Worm (Caenorhabditis elegans) whole organism, midembryonic: ENCODE data around the gene ntl-2.

Experiments
- T22C8.4 ChIP-seq: fragments of 200-800 bp; sonication (Bioruptor generic); IDR thresholded peaks from 2 replicates; pipeline ENCODE4 v1.3.6; 2022; ENCODE audit warnings: missing genetic modification characterization, missing compliant biosample characterization
- cog-1 ChIP-seq: sonication (generic microtip); optimal IDR thresholded peaks from 2 replicates; lab custom pipeline; 2016; ENCODE audit warnings: missing genetic modification characterization, missing compliant biosample characterization
- flt-1 ChIP-seq: fragments of 200-800 bp; sonication (Bioruptor generic); IDR thresholded peaks from 2 replicates; pipeline ENCODE4 v1.3.6; 2022; ENCODE audit warnings: missing genetic modification characterization, missing compliant biosample characterization
- klf-2 ChIP-seq: fragments of 200-800 bp; sonication (Bioruptor generic); conservative IDR thresholded peaks from 2 replicates; pipeline ENCODE4 v1.3.6; 2022; ENCODE audit warnings: missing genetic modification reagents, missing genetic modification characterization, missing compliant biosample characterization
- med-1 ChIP-seq: sonication (generic microtip); optimal IDR thresholded peaks from 2 replicates; lab custom pipeline; 2017; ENCODE audit warnings: missing genetic modification characterization, mild to moderate bottlenecking, missing compliant biosample characterization, antibody characterized with exemption, missing genetic modification reagents; ENCODE audit not compliant: insufficient read depth
- ref-1 ChIP-seq: fragments of 200-800 bp; sonication (Bioruptor generic); conservative IDR thresholded peaks from 2 replicates; pipeline ENCODE4 v1.3.6; 2022; ENCODE audit warnings: missing genetic modification reagents, missing genetic modification characterization, missing compliant biosample characterization
- tab-1 ChIP-seq: fragments of 200-800 bp; sonication (Bioruptor generic); IDR thresholded peaks from 2 replicates; pipeline ENCODE4 v1.3.6; 2022; ENCODE audit warnings: missing genetic modification characterization, missing compliant biosample characterization
- ztf-23 ChIP-seq: fragments of 200-800 bp; sonication (Bioruptor generic); IDR thresholded peaks from 2 replicates; pipeline ENCODE4 v1.3.6; 2022; ENCODE audit warnings: missing genetic modification reagents, missing genetic modification characterization, missing compliant biosample characterization
- ztf-29 ChIP-seq: fragments of 200-800 bp; sonication (Bioruptor generic); IDR thresholded peaks from 2 replicates; pipeline ENCODE4 v1.3.6; 2022; ENCODE audit warnings: missing genetic modification reagents, missing genetic modification characterization, missing compliant biosample characterization

Gene ntl-2

ce11 chrII:4391072-4391471 is 14.8 kb upstream of the ntl-2 start:
- no peak for TF ChIP-seq ref-1 (GFP tag; lab: Robert Waterston, UW)
- TF ChIP-seq flt-1 (GFP tag; lab: Robert Waterston, UW) = no peak
- TF ChIP-seq ztf-29 (GFP tag; lab: Robert Waterston, UW) = no peak
- TF ChIP-seq T22C8.4 (GFP tag; lab: Robert Waterston, UW) = no peak
- no peak for TF ChIP-seq cog-1 (tag; lab: Kevin White, UChicago)
- TF ChIP-seq tab-1 (GFP tag; lab: Robert Waterston, UW) = no peak
- no peak for TF ChIP-seq klf-2 (GFP tag; lab: Robert Waterston, UW)
- no peak for TF ChIP-seq ztf-23 (GFP tag; lab: Robert Waterston, UW)
- TF ChIP-seq med-1 (GFP tag; lab: Kevin White, UChicago) = no peak

ce11 chrII:4383306-4383705 is 7.0 kb upstream of the ntl-2 start, which contains the start of gene fkh-6:
fkh-6 (minus strand) TSS chrII:4383406.
- no peak for TF ChIP-seq klf-2 (GFP tag; lab: Robert Waterston, UW)

ce11 chrII:4378195-4378594 is 1.9 kb upstream of the ntl-2 start, which contains the start of gene B0286.1:
B0286.1 (plus strand) TSS chrII:4378495.
- no peak for TF ChIP-seq cog-1 (tag; lab: Kevin White, UChicago)
- TF ChIP-seq ztf-23 (GFP tag; lab: Robert Waterston, UW) = no peak
- no peak for TF ChIP-seq tab-1 (GFP tag; lab: Robert Waterston, UW)
- TF ChIP-seq ztf-29 (GFP tag; lab: Robert Waterston, UW) = no peak
- no peak for TF ChIP-seq T22C8.4 (GFP tag; lab: Robert Waterston, UW)
- no peak for TF ChIP-seq med-1 (GFP tag; lab: Kevin White, UChicago)
- TF ChIP-seq klf-2 (GFP tag; lab: Robert Waterston, UW) = no peak
- no peak for TF ChIP-seq ref-1 (GFP tag; lab: Robert Waterston, UW)
- TF ChIP-seq flt-1 (GFP tag; lab: Robert Waterston, UW) = no peak

ce11 chrII:4374885-4375284 is 1.4 kb downstream of the ntl-2 start:
- TF ChIP-seq tab-1 (GFP tag; lab: Robert Waterston, UW) (no peak), ztf-23 (GFP tag; lab: Robert Waterston, UW) (no peak), flt-1 (GFP tag; lab: Robert Waterston, UW) (no peak), cog-1 (tag; lab: Kevin White, UChicago) (no peak), ref-1 (GFP tag; lab: Robert Waterston, UW) (no peak), T22C8.4 (GFP tag; lab: Robert Waterston, UW) (no peak), ztf-29 (GFP tag; lab: Robert Waterston, UW) (no peak), klf-2 (GFP tag; lab: Robert Waterston, UW) (no peak), med-1 (GFP tag; lab: Kevin White, UChicago) (no peak)

- TF ChIP-seq tab-1 (GFP tag; lab: Robert Waterston, UW) (no peak), T22C8.4 (GFP tag; lab: Robert Waterston, UW) (no peak), ztf-23 (GFP tag; lab: Robert Waterston, UW) (no peak), klf-2 (GFP tag; lab: Robert Waterston, UW) (no peak), flt-1 (GFP tag; lab: Robert Waterston, UW) (no peak), ztf-29 (GFP tag; lab: Robert Waterston, UW) (no peak), ref-1 (GFP tag; lab: Robert Waterston, UW) (no peak), med-1 (GFP tag; lab: Kevin White, UChicago) (no peak), cog-1 (tag; lab: Kevin White, UChicago) (no peak)
Observed at ce11 chrII:4372867-4373397, 3.3 kb downstream of the ntl-2 start.

ce11 chrII:4372406-4372805 is 3.9 kb downstream of the ntl-2 start, which contains the start of gene paic-1:
paic-1 (minus strand) TSS chrII:4372525.
- TF ChIP-seq med-1 (GFP tag; lab: Kevin White, UChicago) = no peak
- no peak for TF ChIP-seq cog-1 (tag; lab: Kevin White, UChicago)
- no peak for TF ChIP-seq ztf-23 (GFP tag; lab: Robert Waterston, UW)
- no peak for TF ChIP-seq ztf-29 (GFP tag; lab: Robert Waterston, UW)
- TF ChIP-seq T22C8.4 (GFP tag; lab: Robert Waterston, UW) = no peak
- TF ChIP-seq tab-1 (GFP tag; lab: Robert Waterston, UW) = no peak
- TF ChIP-seq ref-1 (GFP tag; lab: Robert Waterston, UW) = no peak
- no peak for TF ChIP-seq flt-1 (GFP tag; lab: Robert Waterston, UW)
- no peak for TF ChIP-seq klf-2 (GFP tag; lab: Robert Waterston, UW)

ce11 chrII:4370842-4371241 is 5.4 kb downstream of the ntl-2 start:
- TF ChIP-seq med-1 (GFP tag; lab: Kevin White, UChicago) = no peak
- no peak for TF ChIP-seq cog-1 (tag; lab: Kevin White, UChicago)
- no peak for TF ChIP-seq flt-1 (GFP tag; lab: Robert Waterston, UW)
- no peak for TF ChIP-seq T22C8.4 (GFP tag; lab: Robert Waterston, UW)
- no peak for TF ChIP-seq ztf-29 (GFP tag; lab: Robert Waterston, UW)
- TF ChIP-seq ref-1 (GFP tag; lab: Robert Waterston, UW) = no peak
- no peak for TF ChIP-seq ztf-23 (GFP tag; lab: Robert Waterston, UW)
- TF ChIP-seq klf-2 (GFP tag; lab: Robert Waterston, UW) = no peak
- TF ChIP-seq tab-1 (GFP tag; lab: Robert Waterston, UW) = no peak

- TF ChIP-seq flt-1 (GFP tag; lab: Robert Waterston, UW) (no peak), ref-1 (GFP tag; lab: Robert Waterston, UW) (no peak), ztf-23 (GFP tag; lab: Robert Waterston, UW) (no peak), tab-1 (GFP tag; lab: Robert Waterston, UW) (no peak), cog-1 (tag; lab: Kevin White, UChicago) (no peak), med-1 (GFP tag; lab: Kevin White, UChicago) (no peak), klf-2 (GFP tag; lab: Robert Waterston, UW) (no peak), ztf-29 (GFP tag; lab: Robert Waterston, UW) (no peak), T22C8.4 (GFP tag; lab: Robert Waterston, UW) (no peak)
Observed at ce11 chrII:4369715-4370114, 6.5 kb downstream of the ntl-2 start.

- TF ChIP-seq cog-1 (tag; lab: Kevin White, UChicago) (no peak), ztf-23 (GFP tag; lab: Robert Waterston, UW) (no peak), flt-1 (GFP tag; lab: Robert Waterston, UW) (no peak), T22C8.4 (GFP tag; lab: Robert Waterston, UW) (no peak), ref-1 (GFP tag; lab: Robert Waterston, UW) (no peak), klf-2 (GFP tag; lab: Robert Waterston, UW) (no peak), ztf-29 (GFP tag; lab: Robert Waterston, UW) (no peak), med-1 (GFP tag; lab: Kevin White, UChicago) (no peak)
Observed at ce11 chrII:4367923-4368322, 8.3 kb downstream of the ntl-2 start, which contains the start of gene try-9. try-9 (plus strand) TSS chrII:4368223.
